Fruit fly (Drosophila melanogaster) whole organism, embryonic: Measurements from ENCODE around the gene spd-2.

Source experiments
- Asciz ChIP-seq: fragments of 200-800 bp; sonication (Bioruptor generic); optimal IDR thresholded peaks from 2 replicates; lab custom pipeline; 2017; ENCODE audit warnings: missing biosample characterization, mild to moderate bottlenecking, missing genetic modification characterization, missing genetic modification reagents
- Atf3 ChIP-seq: fragments of 200-800 bp; sonication (Bioruptor generic); optimal IDR thresholded peaks from 3 replicates; lab custom pipeline; 2016; ENCODE audit warnings: missing biosample characterization, missing genetic modification characterization
- CG10462 ChIP-seq: fragments of 200-800 bp; sonication (Bioruptor generic); optimal IDR thresholded peaks from 2 replicates; lab custom pipeline; 2016; ENCODE audit warnings: missing biosample characterization, missing genetic modification characterization
- CG10654 ChIP-seq: fragments of 200-800 bp; sonication (Bioruptor generic); optimal IDR thresholded peaks from 2 replicates; lab custom pipeline; 2016; ENCODE audit warnings: missing biosample characterization, missing genetic modification characterization
- CG11504 ChIP-seq: fragments of 200-800 bp; sonication (Bioruptor generic); optimal IDR thresholded peaks from 3 replicates; lab custom pipeline; 2019; ENCODE audit warnings: missing biosample characterization, mild to moderate bottlenecking, missing genetic modification characterization, moderate library complexity
- CG15479 ChIP-seq: fragments of 200-800 bp; sonication (Bioruptor generic); optimal IDR thresholded peaks from 3 replicates; lab custom pipeline; 2019; ENCODE audit warnings: missing biosample characterization, mild to moderate bottlenecking, missing genetic modification characterization, moderate library complexity
- CG1602 ChIP-seq: fragments of 200-800 bp; sonication (Bioruptor generic); optimal IDR thresholded peaks from 3 replicates; lab custom pipeline; 2016; ENCODE audit warnings: missing biosample characterization, missing genetic modification characterization
- CG1792 ChIP-seq: fragments of 200-800 bp; sonication (Bioruptor generic); optimal IDR thresholded peaks from 2 replicates; lab custom pipeline; 2016; ENCODE audit warnings: missing biosample characterization, missing genetic modification characterization
- CG18619 ChIP-seq: fragments of 200-800 bp; sonication (Bioruptor generic); optimal IDR thresholded peaks from 3 replicates; lab custom pipeline; 2017; ENCODE audit warnings: missing biosample characterization, mild to moderate bottlenecking, missing genetic modification characterization
- CG2202 ChIP-seq: fragments of 200-800 bp; sonication (Bioruptor generic); optimal IDR thresholded peaks from 2 replicates; lab custom pipeline; 2018; ENCODE audit warnings: missing biosample characterization, mild to moderate bottlenecking, missing genetic modification characterization
- CG31365 ChIP-seq: fragments of 200-800 bp; sonication (Bioruptor generic); optimal IDR thresholded peaks from 2 replicates; lab custom pipeline; 2018; ENCODE audit warnings: missing biosample characterization, mild to moderate bottlenecking, missing genetic modification characterization
- CG3163 ChIP-seq: fragments of 200-800 bp; sonication (Bioruptor generic); optimal IDR thresholded peaks from 3 replicates; lab custom pipeline; 2016; ENCODE audit warnings: missing biosample characterization, missing genetic modification characterization
- CG4360 ChIP-seq: fragments of 200-800 bp; sonication (Bioruptor generic); IDR thresholded peaks from 2 replicates; pipeline ENCODE4 v1.3.6; 2022; ENCODE audit warnings: missing biosample characterization, missing genetic modification characterization
- CG6683 ChIP-seq: fragments of 200-800 bp; sonication (Bioruptor generic); optimal IDR thresholded peaks from 2 replicates; lab custom pipeline; 2017; ENCODE audit warnings: missing biosample characterization, mild to moderate bottlenecking, missing genetic modification characterization, missing genetic modification reagents
- CG6813 ChIP-seq: fragments of 200-800 bp; sonication (Bioruptor generic); optimal IDR thresholded peaks from 2 replicates; lab custom pipeline; 2017; ENCODE audit warnings: missing biosample characterization, missing genetic modification characterization, mild to moderate bottlenecking, moderate library complexity, missing genetic modification reagents
- CG7987 ChIP-seq: fragments of 200-800 bp; sonication (Bioruptor generic); optimal IDR thresholded peaks from 2 replicates; lab custom pipeline; 2018; ENCODE audit warnings: missing biosample characterization, mild to moderate bottlenecking, missing genetic modification characterization, moderate library complexity
- CG8359 ChIP-seq: fragments of 200-800 bp; sonication (Bioruptor generic); optimal IDR thresholded peaks from 2 replicates; lab custom pipeline; 2017; ENCODE audit warnings: missing biosample characterization, mild to moderate bottlenecking, missing genetic modification characterization, borderline replicate concordance
- Camta ChIP-seq: fragments of 200-800 bp; sonication (Bioruptor generic); optimal IDR thresholded peaks from 2 replicates; lab custom pipeline; 2016; ENCODE audit warnings: missing biosample characterization, missing genetic modification characterization
- CoRest ChIP-seq: fragments of 200-800 bp; sonication (Bioruptor generic); optimal IDR thresholded peaks from 3 replicates; lab custom pipeline; 2018; ENCODE audit warnings: missing biosample characterization, mild to moderate bottlenecking, missing genetic modification characterization, moderate library complexity
- Dip2 ChIP-seq: fragments of 200-800 bp; sonication (Bioruptor generic); IDR thresholded peaks from 2 replicates; pipeline ENCODE4 v1.3.6; 2022; ENCODE audit warnings: missing biosample characterization, missing genetic modification characterization
- Dref ChIP-seq: fragments of 200-800 bp; sonication (Bioruptor generic); IDR thresholded peaks from 2 replicates; pipeline ENCODE4 v1.3.6; 2022; ENCODE audit warnings: missing biosample characterization, missing genetic modification characterization
- Drgx ChIP-seq: fragments of 200-800 bp; sonication (Bioruptor generic); IDR thresholded peaks from 2 replicates; pipeline ENCODE4 v1.3.6; 2022; ENCODE audit warnings: missing biosample characterization, missing genetic modification characterization
- Eip74EF ChIP-seq, 2 experiments: fragments of 200-800 bp in 1 of 2; fragments of >200 bp in 1 of 2; sonication (Bioruptor generic) in 1 of 2; optimal IDR thresholded peaks; 2 replicates each; lab custom pipeline; 2017 to 2019; ENCODE audit warnings: missing biosample characterization in 2 of 2, missing genetic modification characterization in 2 of 2, mild to moderate bottlenecking in 1 of 2, moderate library complexity in 1 of 2
- Fer1 ChIP-seq: fragments of 200-800 bp; sonication (Bioruptor generic); optimal IDR thresholded peaks from 2 replicates; lab custom pipeline; 2017; ENCODE audit warnings: missing biosample characterization, mild to moderate bottlenecking, missing genetic modification characterization
- Fer3 ChIP-seq: fragments of 200-800 bp; sonication (Bioruptor generic); optimal IDR thresholded peaks from 2 replicates; lab custom pipeline; 2018; ENCODE audit warnings: missing biosample characterization, mild to moderate bottlenecking, missing genetic modification characterization, moderate library complexity
- HLH4C ChIP-seq: fragments of 200-800 bp; sonication (Bioruptor generic); IDR thresholded peaks from 3 replicates; pipeline ENCODE4 v1.3.6; 2022; ENCODE audit warnings: missing biosample characterization, missing genetic modification characterization; ENCODE audit not compliant: partially characterized antibody
- Hr3 ChIP-seq: fragments of 200-800 bp; sonication (Bioruptor generic); optimal IDR thresholded peaks from 3 replicates; lab custom pipeline; 2016; ENCODE audit warnings: missing biosample characterization, missing genetic modification characterization
- Mad ChIP-seq: fragments of 200-800 bp; sonication (Bioruptor generic); optimal IDR thresholded peaks from 2 replicates; lab custom pipeline; 2016; ENCODE audit warnings: missing biosample characterization, missing genetic modification characterization
- Mrtf ChIP-seq: fragments of 200-800 bp; sonication (Bioruptor generic); IDR thresholded peaks from 3 replicates; pipeline ENCODE4 v1.3.6; 2022; ENCODE audit warnings: missing biosample characterization, missing genetic modification characterization
- al ChIP-seq: fragments of 200-800 bp; sonication (Bioruptor generic); IDR thresholded peaks from 2 replicates; pipeline ENCODE4 v1.3.6; 2022; ENCODE audit warnings: missing biosample characterization, missing genetic modification characterization
- cas ChIP-seq: fragments of 200-800 bp; sonication (Bioruptor generic); IDR thresholded peaks from 2 replicates; pipeline ENCODE4 v1.3.6; 2022; ENCODE audit warnings: missing biosample characterization, missing genetic modification characterization
- crol ChIP-seq: fragments of 200-800 bp; sonication (Bioruptor generic); IDR thresholded peaks from 2 replicates; pipeline ENCODE4 v1.3.6; 2022; ENCODE audit warnings: missing biosample characterization, missing genetic modification characterization
- dimm ChIP-seq: fragments of 200-800 bp; sonication (Bioruptor generic); IDR thresholded peaks from 2 replicates; pipeline ENCODE4 v1.3.6; 2022; ENCODE audit warnings: missing biosample characterization, missing genetic modification characterization
- dysf ChIP-seq: fragments of 200-800 bp; sonication (Bioruptor generic); IDR thresholded peaks from 3 replicates; pipeline ENCODE4 v1.3.6; 2022; ENCODE audit warnings: missing biosample characterization, missing genetic modification characterization
- gce ChIP-seq: fragments of 200-800 bp; sonication (Bioruptor generic); IDR thresholded peaks from 3 replicates; pipeline ENCODE4 v1.3.6; 2022; ENCODE audit warnings: missing biosample characterization, missing genetic modification characterization
- insv ChIP-seq, 2 experiments: fragments of 200-800 bp; sonication (Bioruptor generic); optimal IDR thresholded peaks; 3 replicates each; lab custom pipeline; 2016 to 2018; ENCODE audit warnings: missing biosample characterization in 2 of 2, missing genetic modification characterization in 2 of 2
- inv ChIP-seq: fragments of 200-800 bp; sonication (Bioruptor generic); IDR thresholded peaks from 2 replicates; pipeline ENCODE4 v1.3.6; 2022; ENCODE audit warnings: missing biosample characterization, missing genetic modification characterization; ENCODE audit not compliant: partially characterized antibody
- jigr1 ChIP-seq: fragments of 200-800 bp; sonication (Bioruptor generic); IDR thresholded peaks from 3 replicates; pipeline ENCODE4 v1.3.6; 2022; ENCODE audit warnings: missing biosample characterization, missing genetic modification characterization
- lmd ChIP-seq: fragments of 200-800 bp; sonication (Bioruptor generic); IDR thresholded peaks from 2 replicates; pipeline ENCODE4 v1.3.6; 2022; ENCODE audit warnings: missing biosample characterization, missing genetic modification characterization
- p53 ChIP-seq: fragments of 200-800 bp; sonication (Bioruptor generic); optimal IDR thresholded peaks from 2 replicates; lab custom pipeline; 2016; ENCODE audit warnings: missing biosample characterization, missing genetic modification characterization
- pnt ChIP-seq: fragments of 200-800 bp; sonication (Bioruptor generic); optimal IDR thresholded peaks from 3 replicates; lab custom pipeline; 2016; ENCODE audit warnings: missing biosample characterization, missing genetic modification characterization
- pzg ChIP-seq: fragments of 200-800 bp; sonication (Bioruptor generic); optimal IDR thresholded peaks from 3 replicates; lab custom pipeline; 2018; ENCODE audit warnings: missing biosample characterization, mild to moderate bottlenecking, missing genetic modification characterization, moderate library complexity
- seq ChIP-seq: fragments of 200-800 bp; sonication (Bioruptor generic); IDR thresholded peaks from 2 replicates; pipeline ENCODE4 v1.3.6; 2022; ENCODE audit warnings: missing biosample characterization, missing genetic modification characterization
- slbo ChIP-seq: fragments of 200-800 bp; sonication (Bioruptor generic); IDR thresholded peaks from 2 replicates; pipeline ENCODE4 v1.3.6; 2022; ENCODE audit warnings: missing biosample characterization, missing genetic modification characterization
- sqz ChIP-seq: fragments of 200-800 bp; sonication (Bioruptor generic); optimal IDR thresholded peaks from 3 replicates; lab custom pipeline; 2018; ENCODE audit warnings: missing biosample characterization, mild to moderate bottlenecking, missing genetic modification characterization
- stwl ChIP-seq: fragments of 200-800 bp; sonication (Bioruptor generic); optimal IDR thresholded peaks from 3 replicates; lab custom pipeline; 2018; ENCODE audit warnings: missing biosample characterization, mild to moderate bottlenecking, missing genetic modification characterization, moderate library complexity
- tgo ChIP-seq: fragments of 200-800 bp; sonication (Bioruptor generic); IDR thresholded peaks from 3 replicates; pipeline ENCODE4 v1.3.6; 2022; ENCODE audit warnings: missing biosample characterization, missing genetic modification characterization

The spd-2 gene

dm6 chr3L:16640509-16641068 lies 45.8 kb upstream of the spd-2 start (continued):
- TF ChIP-seq Camta (GFP tag; lab: Kevin White, UChicago) (no peak), Eip74EF (GFP tag; optimal IDR thresholded peaks at IDR 0.05; lab: Kevin White, UChicago) (no peak), Dref (GFP tag; lab: Robert Waterston, UW) (no peak), Mrtf (GFP tag; lab: Robert Waterston, UW) (no peak), Drgx (GFP tag; lab: Robert Waterston, UW) (no peak), CG31365 (tag; lab: Kevin White, UChicago) (no peak), CG18619 (GFP tag; lab: Kevin White, UChicago) (peak; percentile 15), pnt (no peak), CG7987 (no peak), al (GFP tag; lab: Robert Waterston, UW) (no peak), HLH4C (GFP tag; lab: Robert Waterston, UW) (no peak), seq (GFP tag; lab: Robert Waterston, UW) (no peak), CG6683 (GFP tag; lab: Kevin White, UChicago) (no peak), CG10462 (GFP tag; lab: Kevin White, UChicago) (peak; percentile 31), cas (GFP tag; lab: Robert Waterston, UW) (no peak), CG8359 (peak; percentile 53), CG3163 (GFP tag; lab: Kevin White, UChicago) (no peak), CG1602 (GFP tag; lab: Kevin White, UChicago) (no peak), CG10654 (peak; percentile 22), gce (GFP tag; lab: Robert Waterston, UW) (no peak), insv (GFP tag; optimal IDR thresholded peaks at IDR 0.05; lab: Kevin White, UChicago) (no peak), inv (GFP tag; lab: Robert Waterston, UW) (no peak), lmd (no peak), CG6813 (peak; percentile 63), CG4360 (no peak), Asciz (GFP tag; lab: Kevin White, UChicago) (peak; percentile 84), CG1792 (no peak)
- TF ChIP-seq, all 482 proteins: peak for 102

dm6 chr3L:16638639-16639388 lies 44.0 kb upstream of the spd-2 start:
- TF ChIP-seq CG15479 (GFP tag; lab: Kevin White, UChicago): peak; percentile 12
- TF ChIP-seq cas (GFP tag; lab: Robert Waterston, UW): no peak

- TF ChIP-seq stwl (tag; lab: Kevin White, UChicago) (no peak), Fer3 (tag; lab: Kevin White, UChicago) (no peak), dimm (no peak), crol (GFP tag; lab: Robert Waterston, UW) (no peak), CoRest (tag; lab: Kevin White, UChicago) (peak; percentile 33), dysf (GFP tag; lab: Robert Waterston, UW) (peak; percentile 48; the same call in 1 of the 3 replicates), pzg (GFP tag; lab: Kevin White, UChicago) (no peak), sqz (no peak), Fer1 (GFP tag; lab: Kevin White, UChicago) (no peak), CG2202 (tag; lab: Kevin White, UChicago) (no peak), Dip2 (GFP tag; lab: Robert Waterston, UW) (no peak), Mad (GFP tag; lab: Kevin White, UChicago) (no peak), Atf3 (GFP tag; lab: Kevin White, UChicago) (no peak), slbo (GFP tag; lab: Robert Waterston, UW) (no peak), p53 (GFP tag; lab: Kevin White, UChicago) (no peak), jigr1 (GFP tag; lab: Robert Waterston, UW) (no peak), tgo (GFP tag; lab: Robert Waterston, UW) (no peak), CG11504 (tag; lab: Kevin White, UChicago) (peak; percentile 52), Hr3 (peak; percentile 19)
Observed at dm6 chr3L:16635566-16636210, 40.9 kb upstream of the spd-2 start.
